3 fruit fly cellular contexts compared by ENCODE assay signal in the genomic region with DNA sequence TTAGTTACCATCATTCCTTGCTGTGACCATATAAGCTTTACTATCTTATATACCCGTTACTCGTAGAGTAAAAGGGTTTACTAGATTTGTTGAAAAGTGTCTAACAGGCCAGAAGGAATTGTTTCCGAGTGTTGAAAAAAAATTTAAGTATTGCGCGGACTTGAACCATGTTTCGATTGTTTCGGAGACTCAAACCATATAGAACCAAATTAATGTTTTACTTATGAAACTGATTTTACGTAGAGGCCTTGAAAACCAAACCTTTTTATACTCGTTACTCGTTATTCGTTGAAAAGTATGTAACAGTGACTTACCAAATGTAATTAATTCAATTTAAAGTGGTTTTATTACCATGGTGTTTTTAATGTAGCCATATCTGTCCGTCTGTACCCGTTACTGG.
TF ChIP-seq lines count a peak whose summit lies in the region.

No protein-coding gene starts in this region.

- peak; percentile 67 for TF ChIP-seq CTCF in whole organism, embryonic (GFP tag; optimal IDR thresholded peaks at IDR 0.05; lab: Kevin White, UChicago)

TF ChIP-seq in whole organism, embryonic, 481 proteins besides CTCF, POLR2A, EP300 and RAD21 (continues in another document):
- TF ChIP-seq CG6791 (GFP tag; IDR thresholded peaks at IDR 0.05; lab: Robert Waterston, UW; ENCODE audit: partially characterized antibody), result 0 out of 3 replicates have a peak, but pooled peaks have one; percentile 24
- TF ChIP-seq CG13424 (tag; optimal IDR thresholded peaks at IDR 0.05; lab: Kevin White, UChicago), result no peak
- peak; percentile 39 for TF ChIP-seq BEAF-32 (GFP tag; optimal IDR thresholded peaks at IDR 0.05; lab: Kevin White, UChicago)
- TF ChIP-seq ftz-f1 (GFP tag; optimal IDR thresholded peaks at IDR 0.05; lab: Kevin White, UChicago), result peak; percentile 61
- peak; percentile 45; the same call in 1 of the 2 replicates for TF ChIP-seq Bgb (GFP tag; IDR thresholded peaks at IDR 0.05; lab: Robert Waterston, UW; ENCODE audit: partially characterized antibody)
- TF ChIP-seq Myb (GFP tag; optimal IDR thresholded peaks at IDR 0.05; lab: Kevin White, UChicago), result peak; percentile 55
- peak; percentile 41; the same call in 1 of the 2 replicates for TF ChIP-seq amos (GFP tag; IDR thresholded peaks at IDR 0.05; lab: Robert Waterston, UW; ENCODE audit: partially characterized antibody)
- peak; percentile 10 for TF ChIP-seq CG1603 (tag; optimal IDR thresholded peaks at IDR 0.05; lab: Kevin White, UChicago)
- peak; percentile 14 for TF ChIP-seq Sry-δ (GFP tag; optimal IDR thresholded peaks at IDR 0.05; lab: Kevin White, UChicago)
- peak; percentile 100 for TF ChIP-seq CG12155 (GFP tag; optimal IDR thresholded peaks at IDR 0.05; lab: Kevin White, UChicago)
- no peak for TF ChIP-seq chinmo (GFP tag; IDR thresholded peaks at IDR 0.05; lab: Robert Waterston, UW; ENCODE audit: partially characterized antibody)
- no peak for TF ChIP-seq disco-r (GFP tag; optimal IDR thresholded peaks at IDR 0.05; lab: Kevin White, UChicago)
- TF ChIP-seq Dp (GFP tag; optimal IDR thresholded peaks at IDR 0.05; lab: Kevin White, UChicago), result peak; percentile 24
- peak; percentile 43; the same call in 1 of the 2 replicates for TF ChIP-seq CG13287 (GFP tag; IDR thresholded peaks at IDR 0.05; lab: Robert Waterston, UW; ENCODE audit: partially characterized antibody)
- peak; percentile 34 for TF ChIP-seq CG15514 (GFP tag; optimal IDR thresholded peaks at IDR 0.05; lab: Kevin White, UChicago)
- peak; percentile 75 for TF ChIP-seq pita (GFP tag; optimal IDR thresholded peaks at IDR 0.05; lab: Kevin White, UChicago)
- peak; percentile 3 for TF ChIP-seq CG8290 (GFP tag; optimal IDR thresholded peaks at IDR 0.05; lab: Kevin White, UChicago)
- peak in 1 of 2 experiments; percentile 48 for TF ChIP-seq CG8290 (tag; optimal IDR thresholded peaks at IDR 0.05; lab: Kevin White, UChicago)
- no peak for TF ChIP-seq Dip2 (GFP tag; IDR thresholded peaks at IDR 0.05; lab: Robert Waterston, UW)
- no peak for TF ChIP-seq CG9817 (tag; optimal IDR thresholded peaks at IDR 0.05; lab: Kevin White, UChicago)
- TF ChIP-seq CG3995 (GFP tag; optimal IDR thresholded peaks at IDR 0.05; lab: Kevin White, UChicago), result peak; percentile 80
- TF ChIP-seq stwl (tag; optimal IDR thresholded peaks at IDR 0.05; lab: Kevin White, UChicago), result peak; percentile 33
- TF ChIP-seq Lhr (GFP tag; optimal IDR thresholded peaks at IDR 0.05; lab: Kevin White, UChicago), result peak; percentile 45
- peak; percentile 19 for TF ChIP-seq Hmr (GFP tag; optimal IDR thresholded peaks at IDR 0.05; lab: Kevin White, UChicago)
- peak; percentile 14 for TF ChIP-seq sens (GFP tag; lab: Kevin White, UChicago)
- peak; percentile 48; the same call in 1 of the 3 replicates for TF ChIP-seq CG16813 (GFP tag; IDR thresholded peaks at IDR 0.05; lab: Robert Waterston, UW; ENCODE audit: partially characterized antibody)

TF ChIP-seq in whole organism, prepupa, 60 proteins besides CTCF, POLR2A, EP300 and RAD21:
- no peak for TF ChIP-seq CG6808 (GFP tag; optimal IDR thresholded peaks at IDR 0.05; lab: Kevin White, UChicago)
- no peak for TF ChIP-seq Sox102F (GFP tag; optimal IDR thresholded peaks at IDR 0.05; lab: Kevin White, UChicago)
- TF ChIP-seq Hr39 (GFP tag; optimal IDR thresholded peaks at IDR 0.05; lab: Kevin White, UChicago), result peak; percentile 38

TF ChIP-seq in whole organism, wandering third instar larva, 38 proteins besides CTCF, POLR2A, EP300 and RAD21:
- TF ChIP-seq woc (GFP tag; optimal IDR thresholded peaks at IDR 0.05; lab: Kevin White, UChicago), result no peak
- TF ChIP-seq Myc (optimal IDR thresholded peaks at IDR 0.05; lab: Kevin White, UChicago), result peak; percentile 48
